Worm (Caenorhabditis elegans) whole organism, mixed stage, embryonic: ENCODE measurements around the gene clec-204.

ENCODE experiments used
- M03D4.4 ChIP-seq: sonication (generic microtip); optimal IDR thresholded peaks from 2 replicates; lab custom pipeline; 2017; ENCODE audit warnings: mild to moderate bottlenecking, missing genetic modification characterization, missing compliant biosample characterization
- hlh-1 ChIP-seq: fragments of 150-350 bp; optimal IDR thresholded peaks from 2 replicates; lab custom pipeline; 2014; ENCODE audit warnings: missing biosample characterization, missing genetic modification reagents, missing genetic modification characterization
- lin-13 ChIP-seq: fragments of 150-350 bp; optimal IDR thresholded peaks from 2 replicates; lab custom pipeline; 2014; ENCODE audit warnings: missing biosample characterization, missing genetic modification characterization
- lin-32 ChIP-seq: fragments of 200-800 bp; sonication (Bioruptor generic); optimal IDR thresholded peaks from 2 replicates; lab custom pipeline; 2018; ENCODE audit warnings: mild to moderate bottlenecking, missing genetic modification characterization, missing compliant biosample characterization
- mep-1 ChIP-seq: fragments of 150-350 bp; optimal IDR thresholded peaks from 2 replicates; lab custom pipeline; 2017; ENCODE audit warnings: missing biosample characterization, missing genetic modification reagents, missing genetic modification characterization, inconsistent platforms
- nhr-12 ChIP-seq: fragments of 150-350 bp; optimal IDR thresholded peaks from 2 replicates; lab custom pipeline; 2014; ENCODE audit warnings: missing biosample characterization, missing genetic modification characterization
- nhr-237 ChIP-seq: fragments of 150-350 bp; optimal IDR thresholded peaks from 2 replicates; lab custom pipeline; 2014; ENCODE audit warnings: missing biosample characterization, missing genetic modification characterization
- nhr-28 ChIP-seq: fragments of 150-350 bp; optimal IDR thresholded peaks from 2 replicates; lab custom pipeline; 2014; ENCODE audit warnings: missing biosample characterization, missing genetic modification characterization
- pha-4 ChIP-seq: fragments of 150-350 bp; optimal IDR thresholded peaks from 2 replicates; lab custom pipeline; 2018; ENCODE audit warnings: missing biosample characterization, missing genetic modification reagents, missing genetic modification characterization
- sem-2 ChIP-seq: fragments of 200-800 bp; sonication (Bioruptor generic); optimal IDR thresholded peaks from 2 replicates; lab custom pipeline; 2018; ENCODE audit warnings: mild to moderate bottlenecking, missing genetic modification characterization, missing compliant biosample characterization
- sptf-1 ChIP-seq: sonication (generic microtip); optimal IDR thresholded peaks from 2 replicates; lab custom pipeline; 2017; ENCODE audit warnings: mild to moderate bottlenecking, missing genetic modification characterization, moderate library complexity, missing compliant biosample characterization
- unc-62 ChIP-seq: fragments of 150-350 bp; optimal IDR thresholded peaks from 2 replicates; lab custom pipeline; 2014; ENCODE audit warnings: missing biosample characterization, missing genetic modification reagents, missing genetic modification characterization
- ztf-11 ChIP-seq: fragments of 150-350 bp; optimal IDR thresholded peaks from 2 replicates; lab custom pipeline; 2014; ENCODE audit warnings: missing biosample characterization, missing genetic modification characterization

DNA sequence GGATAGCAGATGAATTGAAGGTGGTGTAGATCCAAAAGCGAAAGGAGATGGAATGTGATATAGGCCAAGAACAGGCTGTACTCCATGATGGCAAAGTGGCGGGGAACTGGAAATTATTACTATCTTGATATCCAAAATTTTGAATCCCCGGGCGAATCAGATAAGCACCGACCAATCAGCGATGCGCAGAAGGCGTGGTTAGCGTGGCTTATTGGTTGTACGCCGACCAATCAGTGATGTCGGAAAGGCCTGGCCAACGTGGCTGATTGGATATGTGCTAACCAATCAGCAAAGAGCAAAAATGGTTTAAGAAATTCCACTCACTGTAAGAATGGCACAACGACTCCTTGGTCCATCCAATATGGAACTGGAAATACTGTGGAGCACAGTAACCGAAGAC lies 23.0 kb downstream of the clec-204 start:
- TF ChIP-seq nhr-12 (tag; lab: Kevin White, UChicago): no peak
- no peak for TF ChIP-seq lin-13
- no peak for TF ChIP-seq unc-62
- no peak for TF ChIP-seq M03D4.4 (tag; lab: Kevin White, UChicago)
- no peak for TF ChIP-seq nhr-28
- no peak for TF ChIP-seq nhr-237 (tag; lab: Kevin White, UChicago)
- TF ChIP-seq ztf-11: no peak
- no peak for TF ChIP-seq lin-32 (GFP tag; lab: Kevin White, UChicago)
- TF ChIP-seq pha-4 (tag; lab: Kevin White, UChicago): no peak
- TF ChIP-seq sptf-1 (tag; lab: Kevin White, UChicago): no peak
- TF ChIP-seq mep-1 (tag; lab: Kevin White, UChicago): no peak
- TF ChIP-seq hlh-1 (tag; lab: Kevin White, UChicago): no peak
- TF ChIP-seq sem-2 (GFP tag; lab: Kevin White, UChicago): no peak
